Fruit fly (Drosophila melanogaster) whole organism, embryonic: Measurements from ENCODE around the gene RpL8.

Experiments
- CG10979 ChIP-seq: fragments of 200-800 bp; sonication (Bioruptor generic); optimal IDR thresholded peaks from 2 replicates; lab custom pipeline; 2018; ENCODE audit warnings: missing biosample characterization, mild to moderate bottlenecking, missing genetic modification characterization, moderate library complexity
- CG11093 ChIP-seq: fragments of 200-800 bp; sonication (Bioruptor generic); IDR thresholded peaks from 3 replicates; pipeline ENCODE4 v1.3.6; 2022; ENCODE audit warnings: missing biosample characterization, missing genetic modification characterization
- CG11723 ChIP-seq: fragments of 200-800 bp; sonication (Bioruptor generic); optimal IDR thresholded peaks from 2 replicates; lab custom pipeline; 2017; ENCODE audit warnings: missing biosample characterization, mild to moderate bottlenecking, missing genetic modification characterization
- CG14710 ChIP-seq: fragments of 200-800 bp; sonication (Bioruptor generic); optimal IDR thresholded peaks from 3 replicates; lab custom pipeline; 2019; ENCODE audit warnings: missing biosample characterization, mild to moderate bottlenecking, missing genetic modification characterization, moderate library complexity
- CG15601 ChIP-seq: fragments of 200-800 bp; sonication (Bioruptor generic); optimal IDR thresholded peaks from 3 replicates; lab custom pipeline; 2019; ENCODE audit warnings: missing biosample characterization, mild to moderate bottlenecking, missing genetic modification characterization, moderate library complexity
- CG17568 ChIP-seq: fragments of 200-800 bp; sonication (Bioruptor generic); optimal IDR thresholded peaks from 2 replicates; lab custom pipeline; 2018; ENCODE audit warnings: missing biosample characterization, mild to moderate bottlenecking, missing genetic modification characterization, moderate library complexity
- CG17612 ChIP-seq: fragments of 200-800 bp; sonication (Bioruptor generic); IDR thresholded peaks from 2 replicates; pipeline ENCODE4 v1.3.6; 2022; ENCODE audit warnings: missing biosample characterization, missing genetic modification characterization
- CG18599 ChIP-seq: fragments of 200-800 bp; sonication (Bioruptor generic); optimal IDR thresholded peaks from 3 replicates; lab custom pipeline; 2017; ENCODE audit warnings: missing biosample characterization, missing genetic modification characterization, mild to moderate bottlenecking, moderate library complexity, missing genetic modification reagents
- CG2678 ChIP-seq: fragments of 200-800 bp; sonication (Bioruptor generic); optimal IDR thresholded peaks from 3 replicates; lab custom pipeline; 2019; ENCODE audit warnings: missing biosample characterization, mild to moderate bottlenecking, missing genetic modification characterization, moderate library complexity
- CG31224 ChIP-seq: fragments of 200-800 bp; sonication (Bioruptor generic); IDR thresholded peaks from 2 replicates; pipeline ENCODE4 v1.3.6; 2022; ENCODE audit warnings: missing biosample characterization, missing genetic modification characterization
- CG31388 ChIP-seq: fragments of 200-800 bp; sonication (Bioruptor generic); optimal IDR thresholded peaks from 2 replicates; lab custom pipeline; 2016; ENCODE audit warnings: missing biosample characterization, missing genetic modification characterization
- CG43689 ChIP-seq: fragments of 200-800 bp; sonication (Bioruptor generic); IDR thresholded peaks from 2 replicates; pipeline ENCODE4 v1.3.6; 2022; ENCODE audit warnings: missing biosample characterization, missing genetic modification characterization
- CG4854 ChIP-seq: fragments of 200-800 bp; sonication (Bioruptor generic); optimal IDR thresholded peaks from 2 replicates; lab custom pipeline; 2016; ENCODE audit warnings: missing biosample characterization, missing genetic modification characterization, inconsistent platforms
- CG5953 ChIP-seq: fragments of 200-800 bp; sonication (Bioruptor generic); IDR thresholded peaks from 2 replicates; pipeline ENCODE4 v1.3.6; 2022; ENCODE audit warnings: missing biosample characterization, missing genetic modification characterization
- CG6254 ChIP-seq: fragments of 200-800 bp; sonication (Bioruptor generic); optimal IDR thresholded peaks from 3 replicates; lab custom pipeline; 2017; ENCODE audit warnings: mild to moderate bottlenecking, missing biosample characterization, missing genetic modification reagents, missing genetic modification characterization
- CG6765 ChIP-seq: fragments of 200-800 bp; sonication (Bioruptor generic); optimal IDR thresholded peaks from 3 replicates; lab custom pipeline; 2017; ENCODE audit warnings: missing biosample characterization, mild to moderate bottlenecking, missing genetic modification characterization
- CG6854 ChIP-seq: fragments of 200-800 bp; sonication (Bioruptor generic); optimal IDR thresholded peaks from 3 replicates; lab custom pipeline; 2017; ENCODE audit warnings: missing biosample characterization, mild to moderate bottlenecking, missing genetic modification characterization
- CG7745 ChIP-seq: fragments of 200-800 bp; sonication (Bioruptor generic); optimal IDR thresholded peaks from 2 replicates; lab custom pipeline; 2018; ENCODE audit warnings: missing biosample characterization, mild to moderate bottlenecking, missing genetic modification characterization, moderate library complexity
- CG7928 ChIP-seq: fragments of 200-800 bp; sonication (Bioruptor generic); optimal IDR thresholded peaks from 2 replicates; lab custom pipeline; 2017; ENCODE audit warnings: missing biosample characterization, mild to moderate bottlenecking, missing genetic modification characterization
- CG8765 ChIP-seq: fragments of 200-800 bp; sonication (Bioruptor generic); IDR thresholded peaks from 2 replicates; pipeline ENCODE4 v1.3.6; 2022; ENCODE audit warnings: missing biosample characterization, missing genetic modification characterization
- CG9609 ChIP-seq: fragments of 200-800 bp; sonication (Bioruptor generic); optimal IDR thresholded peaks from 3 replicates; lab custom pipeline; 2016; ENCODE audit warnings: missing biosample characterization, missing genetic modification characterization
- CG9727 ChIP-seq: fragments of 200-800 bp; sonication (Bioruptor generic); optimal IDR thresholded peaks from 3 replicates; lab custom pipeline; 2017; ENCODE audit warnings: missing biosample characterization, mild to moderate bottlenecking, missing genetic modification characterization
- ERR ChIP-seq: fragments of 200-800 bp; sonication (Bioruptor generic); optimal IDR thresholded peaks from 2 replicates; lab custom pipeline; 2016; ENCODE audit warnings: missing biosample characterization, missing genetic modification characterization
- Eip74EF ChIP-seq, 2 experiments: fragments of 200-800 bp in 1 of 2; fragments of >200 bp in 1 of 2; sonication (Bioruptor generic) in 1 of 2; optimal IDR thresholded peaks; 2 replicates each; lab custom pipeline; 2017 to 2019; ENCODE audit warnings: missing biosample characterization in 2 of 2, missing genetic modification characterization in 2 of 2, mild to moderate bottlenecking in 1 of 2, moderate library complexity in 1 of 2
- Gug ChIP-seq: fragments of 200-800 bp; sonication (Bioruptor generic); IDR thresholded peaks from 4 replicates; pipeline ENCODE4 v1.3.6; 2022; ENCODE audit warnings: missing biosample characterization, missing genetic modification characterization
- H2.0 ChIP-seq: fragments of 200-800 bp; sonication (Bioruptor generic); IDR thresholded peaks from 2 replicates; pipeline ENCODE4 v1.3.6; 2022; ENCODE audit warnings: missing biosample characterization, missing genetic modification characterization
- Myb ChIP-seq: fragments of 200-800 bp; sonication (Bioruptor generic); optimal IDR thresholded peaks from 2 replicates; lab custom pipeline; 2016; ENCODE audit warnings: missing biosample characterization, missing genetic modification characterization
- Scr ChIP-seq: fragments of 200-800 bp; sonication (Bioruptor generic); IDR thresholded peaks from 2 replicates; pipeline ENCODE4 v1.3.6; 2022; ENCODE audit warnings: missing biosample characterization, missing genetic modification characterization; ENCODE audit not compliant: partially characterized antibody
- Side ChIP-seq: fragments of 200-800 bp; sonication (Bioruptor generic); optimal IDR thresholded peaks from 2 replicates; lab custom pipeline; 2016; ENCODE audit warnings: missing biosample characterization, missing genetic modification characterization
- Ssrp ChIP-seq: fragments of 200-800 bp; sonication (Bioruptor generic); optimal IDR thresholded peaks from 2 replicates; lab custom pipeline; 2018; ENCODE audit warnings: missing biosample characterization, mild to moderate bottlenecking, missing genetic modification characterization, moderate library complexity
- Trl ChIP-seq, 3 experiments: fragments of >200 bp in 2 of 3; fragments of 200-800 bp in 1 of 3; sonication (Bioruptor generic) in 1 of 3; optimal IDR thresholded peaks; 2 replicates in 1 of 3; 3 replicates in 2 of 3; lab custom pipeline; 2016 to 2017; ENCODE audit warnings: missing biosample characterization in 1 of 3, missing genetic modification characterization in 1 of 3
- cad ChIP-seq: fragments of >200 bp; optimal IDR thresholded peaks from 2 replicates; lab custom pipeline; 2017; ENCODE audit warnings: missing biosample characterization, missing genetic modification characterization
- cas ChIP-seq: fragments of 200-800 bp; sonication (Bioruptor generic); IDR thresholded peaks from 2 replicates; pipeline ENCODE4 v1.3.6; 2022; ENCODE audit warnings: missing biosample characterization, missing genetic modification characterization
- chm ChIP-seq: fragments of 200-800 bp; sonication (Bioruptor generic); IDR thresholded peaks from 2 replicates; pipeline ENCODE4 v1.3.6; 2022; ENCODE audit warnings: missing biosample characterization, missing genetic modification characterization
- corto ChIP-seq: fragments of 200-800 bp; sonication (Bioruptor generic); optimal IDR thresholded peaks from 2 replicates; lab custom pipeline; 2016; ENCODE audit warnings: missing biosample characterization, mild to moderate bottlenecking, missing genetic modification characterization, moderate library complexity
- dm ChIP-seq: fragments of 200-800 bp; sonication (Bioruptor generic); optimal IDR thresholded peaks from 3 replicates; lab custom pipeline; 2016; ENCODE audit warnings: missing biosample characterization, missing genetic modification characterization
- ems ChIP-seq: fragments of 200-800 bp; sonication (Bioruptor generic); optimal IDR thresholded peaks from 3 replicates; lab custom pipeline; 2016; ENCODE audit warnings: missing biosample characterization, missing genetic modification characterization
- fd102C ChIP-seq: fragments of 200-800 bp; sonication (Bioruptor generic); optimal IDR thresholded peaks from 2 replicates; lab custom pipeline; 2018; ENCODE audit warnings: missing biosample characterization, mild to moderate bottlenecking, missing genetic modification characterization, moderate library complexity
- gfzf ChIP-seq: fragments of 200-800 bp; sonication (Bioruptor generic); optimal IDR thresholded peaks from 2 replicates; lab custom pipeline; 2016; ENCODE audit warnings: missing biosample characterization, mild to moderate bottlenecking, missing genetic modification characterization, moderate library complexity
- gsb-n ChIP-seq: fragments of 200-800 bp; sonication (Bioruptor generic); optimal IDR thresholded peaks from 3 replicates; lab custom pipeline; 2018; ENCODE audit warnings: missing biosample characterization, mild to moderate bottlenecking, missing genetic modification characterization
- jing ChIP-seq: fragments of 200-800 bp; sonication (Bioruptor generic); optimal IDR thresholded peaks from 2 replicates; lab custom pipeline; 2018; ENCODE audit warnings: missing biosample characterization, mild to moderate bottlenecking, missing genetic modification characterization
- lab ChIP-seq: fragments of 200-800 bp; sonication (Bioruptor generic); optimal IDR thresholded peaks from 3 replicates; lab custom pipeline; 2017; ENCODE audit warnings: missing biosample characterization, missing genetic modification characterization, mild to moderate bottlenecking, moderate library complexity, missing genetic modification reagents
- lola ChIP-seq, 3 experiments: fragments of >200 bp in 2 of 3; fragments of 200-800 bp in 1 of 3; sonication (Bioruptor generic) in 1 of 3; optimal IDR thresholded peaks; 2 replicates each; lab custom pipeline; 2017 to 2019; ENCODE audit warnings: missing biosample characterization in 3 of 3, missing genetic modification characterization in 3 of 3, mild to moderate bottlenecking in 1 of 3, moderate library complexity in 1 of 3
- nerfin-1 ChIP-seq: fragments of 200-800 bp; sonication (Bioruptor generic); optimal IDR thresholded peaks from 3 replicates; lab custom pipeline; 2019; ENCODE audit warnings: missing biosample characterization, mild to moderate bottlenecking, missing genetic modification characterization, moderate library complexity
- peb ChIP-seq: fragments of 200-800 bp; sonication (Bioruptor generic); IDR thresholded peaks from 2 replicates; pipeline ENCODE4 v1.3.6; 2022; ENCODE audit warnings: missing biosample characterization, missing genetic modification characterization
- pum ChIP-seq: fragments of 200-800 bp; sonication (Bioruptor generic); optimal IDR thresholded peaks from 2 replicates; lab custom pipeline; 2016; ENCODE audit warnings: missing biosample characterization, missing genetic modification characterization
- schlank ChIP-seq: fragments of 200-800 bp; sonication (Bioruptor generic); optimal IDR thresholded peaks from 2 replicates; lab custom pipeline; 2018; ENCODE audit warnings: missing biosample characterization, mild to moderate bottlenecking, missing genetic modification characterization
- ttk ChIP-seq: fragments of 200-800 bp; sonication (Bioruptor generic); IDR thresholded peaks from 2 replicates; pipeline ENCODE4 v2.1.2; 2022; ENCODE audit warnings: missing biosample characterization, missing genetic modification characterization
- yki ChIP-seq: fragments of >200 bp; optimal IDR thresholded peaks from 3 replicates; lab custom pipeline; 2018
- zen2 ChIP-seq: fragments of 200-800 bp; sonication (Bioruptor generic); IDR thresholded peaks from 3 replicates; pipeline ENCODE4 v1.3.6; 2022; ENCODE audit warnings: missing biosample characterization, missing genetic modification characterization; ENCODE audit not compliant: partially characterized antibody

Gene RpL8

dm6 chr3L:2590764-2591309 lies 3.6 kb downstream of the RpL8 start (continued):
- TF ChIP-seq CG11093 (GFP tag; lab: Robert Waterston, UW) (no peak; the same call in 2 of the 3 replicates), CG9727 (GFP tag; lab: Kevin White, UChicago) (peak; percentile 25), gsb-n (tag; lab: Kevin White, UChicago) (no peak), Trl (optimal IDR thresholded peaks at IDR 0.05; lab: Kevin White, UChicago) (no peak), Trl (GFP tag; optimal IDR thresholded peaks at IDR 0.05; lab: Kevin White, UChicago) (no peak), lola (GFP tag; optimal IDR thresholded peaks at IDR 0.05; lab: Kevin White, UChicago) (no peak), Eip74EF (GFP tag; optimal IDR thresholded peaks at IDR 0.05; lab: Kevin White, UChicago) (no peak), CG31224 (GFP tag; lab: Robert Waterston, UW) (no peak), CG8765 (GFP tag; lab: Robert Waterston, UW) (no peak), gfzf (no peak), CG15601 (no peak), lab (no peak), schlank (tag; lab: Kevin White, UChicago) (no peak), CG14710 (tag; lab: Kevin White, UChicago) (peak; percentile 1), CG18599 (GFP tag; lab: Kevin White, UChicago) (no peak), H2.0 (GFP tag; lab: Robert Waterston, UW) (no peak), CG6854 (GFP tag; lab: Kevin White, UChicago) (no peak), Scr (no peak), Myb (GFP tag; lab: Kevin White, UChicago) (peak; percentile 4), cas (GFP tag; lab: Robert Waterston, UW) (no peak), CG9609 (GFP tag; lab: Kevin White, UChicago) (no peak), ttk (GFP tag; lab: Robert Waterston, UW) (no peak), CG31388 (no peak), CG10979 (peak; percentile 13), CG2678 (tag; lab: Kevin White, UChicago) (peak; percentile 27), CG4854 (GFP tag; lab: Kevin White, UChicago) (no peak), jing (GFP tag; lab: Kevin White, UChicago) (no peak), corto (no peak), ems (GFP tag; lab: Kevin White, UChicago) (no peak), Ssrp (tag; lab: Kevin White, UChicago) (no peak), chm (GFP tag; lab: Robert Waterston, UW) (no peak; the same call in 1 of the 2 replicates), yki (no peak), CG6765 (GFP tag; lab: Kevin White, UChicago) (peak; percentile 23), CG11723 (GFP tag; lab: Kevin White, UChicago) (no peak), zen2 (GFP tag; lab: Robert Waterston, UW) (no peak), fd102C (no peak), Gug (GFP tag; lab: Robert Waterston, UW) (no peak), pum (GFP tag; lab: Kevin White, UChicago) (no peak), CG6254 (no peak), CG17612 (GFP tag; lab: Robert Waterston, UW) (no peak), CG17568 (GFP tag; lab: Kevin White, UChicago) (no peak), ERR (GFP tag; lab: Kevin White, UChicago) (no peak), CG43689 (GFP tag; lab: Robert Waterston, UW) (no peak), Side (GFP tag; lab: Kevin White, UChicago) (no peak), nerfin-1 (tag; lab: Kevin White, UChicago) (no peak), CG5953 (GFP tag; lab: Robert Waterston, UW) (no peak), CG7928 (GFP tag; lab: Kevin White, UChicago) (no peak), peb (GFP tag; lab: Robert Waterston, UW) (no peak), CG7745 (tag; lab: Kevin White, UChicago) (no peak), dm (GFP tag; lab: Kevin White, UChicago) (no peak), cad (GFP tag; lab: Kevin White, UChicago) (no peak)
